Worm (Caenorhabditis elegans) whole organism, young adult: ENCODE results near the gene F28H6.6.

ENCODE experiments used
- B0261.1 ChIP-seq: sonication (generic microtip); optimal IDR thresholded peaks from 2 replicates; lab custom pipeline; 2016; ENCODE audit warnings: mild to moderate bottlenecking, missing genetic modification characterization, moderate library complexity, missing compliant biosample characterization
- B0336.3 ChIP-seq: fragments of 200-800 bp; sonication (Bioruptor generic); IDR thresholded peaks from 2 replicates; pipeline ENCODE4 v1.3.6; 2022; ENCODE audit warnings: missing genetic modification characterization, missing compliant biosample characterization
- F33H1.4 ChIP-seq: fragments of 200-800 bp; sonication (Bioruptor generic); IDR thresholded peaks from 2 replicates; pipeline ENCODE4 v1.3.6; 2022; ENCODE audit warnings: missing genetic modification reagents, missing genetic modification characterization, missing compliant biosample characterization
- F49E8.2 ChIP-seq: sonication (generic microtip); optimal IDR thresholded peaks from 3 replicates; lab custom pipeline; 2017; ENCODE audit warnings: missing genetic modification characterization, mild to moderate bottlenecking, missing compliant biosample characterization, antibody characterized with exemption, moderate library complexity; ENCODE audit not compliant: insufficient read depth
- F52B5.7 ChIP-seq: sonication (generic microtip); optimal IDR thresholded peaks from 2 replicates; lab custom pipeline; 2016; ENCODE audit warnings: mild to moderate bottlenecking, missing genetic modification characterization, missing compliant biosample characterization
- F57A8.1 ChIP-seq: fragments of 200-800 bp; sonication (Bioruptor generic); optimal IDR thresholded peaks from 2 replicates; lab custom pipeline; 2018; ENCODE audit warnings: mild to moderate bottlenecking, missing genetic modification characterization, moderate library complexity, missing compliant biosample characterization
- K12H6.12 ChIP-seq: fragments of 200-800 bp; sonication (Bioruptor generic); optimal IDR thresholded peaks from 2 replicates; lab custom pipeline; 2018; ENCODE audit warnings: mild to moderate bottlenecking, missing genetic modification characterization, missing compliant biosample characterization
- Y79H2A.3 ChIP-seq: fragments of 200-800 bp; sonication (Bioruptor generic); conservative IDR thresholded peaks from 2 replicates; pipeline ENCODE4 v1.3.6; 2022; ENCODE audit warnings: missing genetic modification reagents, missing genetic modification characterization, missing compliant biosample characterization
- Y95B8A.8 ChIP-seq: fragments of 200-800 bp; sonication (Bioruptor generic); IDR thresholded peaks from 2 replicates; pipeline ENCODE4 v1.3.6; 2022; ENCODE audit warnings: missing genetic modification reagents, missing genetic modification characterization, missing compliant biosample characterization
- ama-1 ChIP-seq, 3 experiments: fragments of 150-350 bp in 1 of 3; sonication (generic microtip) in 2 of 3; optimal IDR thresholded peaks; 2 replicates each; lab custom pipeline; 2014 to 2018; ENCODE audit warnings: missing biosample characterization in 2 of 3, missing genetic modification characterization in 2 of 3, missing genetic modification reagents in 2 of 3
- aptf-2 ChIP-seq: fragments of 200-800 bp; sonication (Bioruptor generic); conservative IDR thresholded peaks from 2 replicates; pipeline ENCODE4 v1.3.6; 2022; ENCODE audit warnings: missing genetic modification reagents, missing genetic modification characterization, missing compliant biosample characterization
- bed-2 ChIP-seq: fragments of 200-800 bp; sonication (Bioruptor generic); IDR thresholded peaks from 2 replicates; pipeline ENCODE4 v1.3.6; 2022; ENCODE audit warnings: missing genetic modification reagents, missing genetic modification characterization, missing compliant biosample characterization
- cebp-2 ChIP-seq: fragments of 200-800 bp; sonication (Bioruptor generic); IDR thresholded peaks from 2 replicates; pipeline ENCODE4 v1.3.6; 2022; ENCODE audit warnings: missing genetic modification characterization, missing compliant biosample characterization
- ceh-27 ChIP-seq: fragments of 200-800 bp; sonication (Bioruptor generic); optimal IDR thresholded peaks from 2 replicates; lab custom pipeline; 2018; ENCODE audit warnings: mild to moderate bottlenecking, missing genetic modification characterization, moderate library complexity, missing compliant biosample characterization
- ceh-58 ChIP-seq: fragments of 200-800 bp; sonication (Bioruptor generic); IDR thresholded peaks from 2 replicates; pipeline ENCODE4 v1.3.6; 2022; ENCODE audit warnings: missing genetic modification characterization, missing compliant biosample characterization
- chd-7 ChIP-seq: sonication (generic microtip); optimal IDR thresholded peaks from 2 replicates; lab custom pipeline; 2016; ENCODE audit warnings: mild to moderate bottlenecking, missing genetic modification characterization, moderate library complexity, missing compliant biosample characterization
- die-1 ChIP-seq: sonication (generic microtip); optimal IDR thresholded peaks from 2 replicates; lab custom pipeline; 2016; ENCODE audit warnings: missing genotype, mild to moderate bottlenecking, missing genetic modification characterization, missing compliant biosample characterization
- dox-1 ChIP-seq: fragments of 200-800 bp; sonication (Bioruptor generic); IDR thresholded peaks from 2 replicates; pipeline ENCODE4 v1.3.6; 2022; ENCODE audit warnings: missing genetic modification reagents, missing genetic modification characterization, missing compliant biosample characterization
- dpff-1 ChIP-seq: sonication (generic microtip); optimal IDR thresholded peaks from 2 replicates; lab custom pipeline; 2017; ENCODE audit warnings: mild to moderate bottlenecking, missing genetic modification characterization, missing compliant biosample characterization
- egl-18 ChIP-seq: fragments of 200-800 bp; sonication (Bioruptor generic); IDR thresholded peaks from 2 replicates; pipeline ENCODE4 v1.3.6; 2022; ENCODE audit warnings: missing genetic modification reagents, missing genetic modification characterization, missing compliant biosample characterization
- egl-44 ChIP-seq: fragments of 200-800 bp; sonication (Bioruptor generic); IDR thresholded peaks from 2 replicates; pipeline ENCODE4 v1.3.6; 2022; ENCODE audit warnings: missing genetic modification reagents, missing genetic modification characterization, missing compliant biosample characterization
- ekl-4 ChIP-seq: fragments of 200-800 bp; sonication (Bioruptor generic); IDR thresholded peaks from 2 replicates; pipeline ENCODE4 v1.3.6; 2022; ENCODE audit warnings: missing genetic modification reagents, missing genetic modification characterization, missing compliant biosample characterization
- hlh-26 ChIP-seq: fragments of 200-800 bp; sonication (Bioruptor generic); conservative IDR thresholded peaks from 2 replicates; pipeline ENCODE4 v1.3.6; 2022; ENCODE audit warnings: missing genetic modification reagents, missing genetic modification characterization, missing compliant biosample characterization
- hsf-1 ChIP-seq: fragments of 200-800 bp; sonication (Bioruptor generic); IDR thresholded peaks from 2 replicates; pipeline ENCODE4 v1.3.6; 2022; ENCODE audit warnings: missing genetic modification reagents, missing genetic modification characterization, missing compliant biosample characterization
- let-526 ChIP-seq: fragments of 200-800 bp; sonication (Bioruptor generic); IDR thresholded peaks from 2 replicates; pipeline ENCODE4 v1.3.6; 2022; ENCODE audit warnings: missing genetic modification reagents, missing genetic modification characterization, missing compliant biosample characterization
- lin-40 ChIP-seq: sonication (generic microtip); optimal IDR thresholded peaks from 2 replicates; lab custom pipeline; 2016; ENCODE audit warnings: missing genetic modification characterization, mild to moderate bottlenecking, missing compliant biosample characterization, missing genotype, missing genetic modification reagents
- lir-1 ChIP-seq: fragments of 200-800 bp; sonication (Bioruptor generic); conservative IDR thresholded peaks from 2 replicates; pipeline ENCODE4 v1.3.6; 2022; ENCODE audit warnings: missing genetic modification reagents, missing genetic modification characterization, missing compliant biosample characterization
- lsl-1 ChIP-seq: fragments of 200-800 bp; sonication (Bioruptor generic); optimal IDR thresholded peaks from 2 replicates; lab custom pipeline; 2018; ENCODE audit warnings: mild to moderate bottlenecking, missing genetic modification characterization, moderate library complexity, missing compliant biosample characterization
- madf-10 ChIP-seq: sonication (generic microtip); optimal IDR thresholded peaks from 2 replicates; lab custom pipeline; 2016; ENCODE audit warnings: mild to moderate bottlenecking, missing genetic modification characterization, missing compliant biosample characterization
- madf-6 ChIP-seq: fragments of 200-800 bp; sonication (Bioruptor generic); IDR thresholded peaks from 2 replicates; pipeline ENCODE4 v1.3.6; 2022; ENCODE audit warnings: missing genetic modification reagents, missing genetic modification characterization, missing compliant biosample characterization
- madf-8 ChIP-seq: fragments of 200-800 bp; sonication (Bioruptor generic); conservative IDR thresholded peaks from 2 replicates; pipeline ENCODE4 v1.3.6; 2022; ENCODE audit warnings: missing genetic modification reagents, missing genetic modification characterization, missing compliant biosample characterization
- mcd-1 ChIP-seq: fragments of 200-800 bp; sonication (Bioruptor generic); IDR thresholded peaks from 2 replicates; pipeline ENCODE4 v1.3.6; 2022; ENCODE audit warnings: missing genetic modification reagents, missing genetic modification characterization, missing compliant biosample characterization
- mel-28 ChIP-seq: sonication (generic microtip); optimal IDR thresholded peaks from 2 replicates; lab custom pipeline; 2016; ENCODE audit warnings: borderline replicate concordance, mild to moderate bottlenecking, missing genetic modification characterization, missing compliant biosample characterization
- mes-4 ChIP-seq: sonication (generic microtip); optimal IDR thresholded peaks from 2 replicates; lab custom pipeline; 2016; ENCODE audit warnings: missing genotype, missing genetic modification characterization, missing compliant biosample characterization
- nfya-1 ChIP-seq: sonication (generic microtip); optimal IDR thresholded peaks from 2 replicates; lab custom pipeline; 2017; ENCODE audit warnings: antibody characterized with exemption, missing compliant biosample characterization, missing genetic modification characterization, borderline replicate concordance; ENCODE audit not compliant: insufficient read depth
- nhr-120 ChIP-seq: fragments of 200-800 bp; sonication (Bioruptor generic); IDR thresholded peaks from 2 replicates; pipeline ENCODE4 v1.3.6; 2022; ENCODE audit warnings: missing genetic modification characterization, missing compliant biosample characterization
- pha-4 ChIP-seq: fragments of 150-350 bp; sonication (generic microtip); optimal IDR thresholded peaks from 2 replicates; lab custom pipeline; 2014; ENCODE audit warnings: missing biosample characterization, missing genetic modification reagents, missing genetic modification characterization
- rec-8 ChIP-seq, 2 experiments: sonication (generic microtip); optimal IDR thresholded peaks; 2 replicates each; lab custom pipeline; 2016; ENCODE audit warnings: mild to moderate bottlenecking in 2 of 2, missing genetic modification characterization in 2 of 2, missing genetic modification reagents in 2 of 2, missing genotype in 2 of 2, missing biosample characterization in 1 of 2, missing compliant biosample characterization in 1 of 2, moderate library complexity in 1 of 2
- repo-1 ChIP-seq: sonication (generic microtip); optimal IDR thresholded peaks from 2 replicates; lab custom pipeline; 2017; ENCODE audit warnings: mild to moderate bottlenecking, missing genetic modification characterization, missing compliant biosample characterization
- snpc-4 ChIP-seq, 5 experiments: fragments of 150-350 bp in 1 of 5; sonication (generic microtip) in 4 of 5; optimal IDR thresholded peaks; 2 replicates each; lab custom pipeline; 2014 to 2018; ENCODE audit warnings: missing genetic modification characterization in 5 of 5, missing biosample characterization in 3 of 5, antibody characterized with exemption in 2 of 5, mild to moderate bottlenecking in 2 of 5, missing compliant biosample characterization in 2 of 5, missing genotype in 2 of 5, moderate library complexity in 2 of 5, missing genetic modification reagents in 1 of 5
- unc-62 ChIP-seq: fragments of 150-350 bp; optimal IDR thresholded peaks from 2 replicates; lab custom pipeline; 2014; ENCODE audit warnings: missing biosample characterization, missing genetic modification reagents, missing genetic modification characterization
- ztf-22 ChIP-seq: fragments of 200-800 bp; sonication (Bioruptor generic); optimal IDR thresholded peaks from 2 replicates; lab custom pipeline; 2018; ENCODE audit warnings: mild to moderate bottlenecking, missing genetic modification characterization, moderate library complexity, missing compliant biosample characterization
- ztf-26 ChIP-seq: sonication (generic microtip); optimal IDR thresholded peaks from 2 replicates; lab custom pipeline; 2017; ENCODE audit warnings: missing genetic modification characterization, missing compliant biosample characterization

F28H6.6 gene

DNA sequence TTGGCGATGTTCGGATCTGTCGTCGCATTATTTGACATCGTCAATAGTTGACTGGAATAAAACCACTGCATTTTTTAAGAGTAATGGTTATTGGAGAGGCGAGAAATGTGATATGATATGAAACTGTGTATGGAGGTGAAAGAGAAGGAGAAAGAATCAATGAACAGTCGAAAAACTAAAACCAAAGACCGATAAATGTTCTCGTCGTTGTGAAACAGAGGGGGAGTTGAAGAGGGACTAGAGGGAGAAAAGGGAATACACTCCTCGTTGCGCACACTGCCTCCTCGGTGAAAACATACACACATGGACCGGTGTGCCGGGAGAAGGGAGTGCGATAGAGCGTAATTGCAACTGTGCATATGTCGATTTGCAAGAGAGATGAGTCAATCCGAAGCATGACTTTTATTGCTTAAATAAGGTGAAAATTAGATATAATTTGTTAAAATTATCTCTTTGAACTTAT is 43.9 kb upstream of the F28H6.6 start, which contains the start of gene sym-4 (continued):
- no peak for TF ChIP-seq ama-1 (optimal IDR thresholded peaks at IDR 0.05; lab: Kevin White, UChicago)
- no peak for TF ChIP-seq ama-1 (GFP tag; optimal IDR thresholded peaks at IDR 0.05; lab: Kevin White, UChicago)
- peak; percentile 77 for TF ChIP-seq chd-7 (tag; lab: Kevin White, UChicago)
- TF ChIP-seq hsf-1 (GFP tag; lab: Robert Waterston, UW) = no peak
- TF ChIP-seq B0261.1 = peak; percentile 30
- peak; percentile 74 for TF ChIP-seq lir-1
- TF ChIP-seq ceh-27 (GFP tag; lab: Kevin White, UChicago) = peak; percentile 86
- peak; percentile 68 for TF ChIP-seq pha-4 (tag; lab: Kevin White, UChicago)
- peak; percentile 87 for TF ChIP-seq madf-10
- peak; percentile 54 for TF ChIP-seq repo-1 (tag; lab: Kevin White, UChicago)
- no peak for TF ChIP-seq hlh-26 (GFP tag; lab: Robert Waterston, UW)
- TF ChIP-seq madf-8 (GFP tag; lab: Robert Waterston, UW) = no peak
- TF ChIP-seq F57A8.1 (GFP tag; lab: Kevin White, UChicago) = no peak
- peak; percentile 83; the same call in 1 of the 2 replicates for TF ChIP-seq let-526 (GFP tag; lab: Robert Waterston, UW)
- no peak for TF ChIP-seq madf-6 (GFP tag; lab: Robert Waterston, UW)
- TF ChIP-seq ztf-26 (tag; lab: Kevin White, UChicago) = peak; percentile 89
- TF ChIP-seq aptf-2 (GFP tag; lab: Robert Waterston, UW) = no peak
- no peak for TF ChIP-seq nhr-120
- peak; percentile 97 for TF ChIP-seq mcd-1 (GFP tag; lab: Robert Waterston, UW)
- peak; percentile 92 for TF ChIP-seq ekl-4
- peak; percentile 79 for TF ChIP-seq ztf-22
- peak; percentile 85 for TF ChIP-seq K12H6.12
- TF ChIP-seq rec-8 (tag; optimal IDR thresholded peaks at IDR 0.05; lab: Kevin White, UChicago) = no peak
- no peak for TF ChIP-seq mel-28 (tag; lab: Kevin White, UChicago)
- no peak for TF ChIP-seq F49E8.2
- TF ChIP-seq dpff-1 = no peak

DNA sequence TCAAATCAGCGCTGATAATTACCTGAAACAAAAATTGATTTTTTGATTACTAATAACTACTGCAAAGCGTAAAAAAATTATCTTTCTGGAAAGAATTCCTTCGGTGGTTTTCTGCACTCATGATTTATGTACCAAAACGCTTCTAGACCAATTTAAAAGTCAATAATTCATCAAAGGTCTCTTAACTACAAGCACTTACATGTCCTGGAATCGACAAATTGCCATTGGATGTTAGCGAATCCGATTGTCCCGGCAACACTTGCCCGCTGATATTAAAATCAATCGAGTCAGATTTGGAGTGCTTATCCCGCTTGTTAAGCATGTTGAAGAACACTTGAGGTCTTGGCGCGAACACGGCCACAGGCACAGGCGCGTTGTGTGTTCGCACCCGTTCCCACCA is 39.5 kb upstream of the F28H6.6 start:
- TF ChIP-seq mes-4 (tag; lab: Kevin White, UChicago) (no peak), Y79H2A.3 (no peak), aptf-2 (GFP tag; lab: Robert Waterston, UW) (no peak), cebp-2 (GFP tag; lab: Robert Waterston, UW) (0 out of 2 replicates have a peak, but pooled peaks have one; percentile 44), die-1 (tag; lab: Kevin White, UChicago) (no peak), repo-1 (tag; lab: Kevin White, UChicago) (no peak)

DNA sequence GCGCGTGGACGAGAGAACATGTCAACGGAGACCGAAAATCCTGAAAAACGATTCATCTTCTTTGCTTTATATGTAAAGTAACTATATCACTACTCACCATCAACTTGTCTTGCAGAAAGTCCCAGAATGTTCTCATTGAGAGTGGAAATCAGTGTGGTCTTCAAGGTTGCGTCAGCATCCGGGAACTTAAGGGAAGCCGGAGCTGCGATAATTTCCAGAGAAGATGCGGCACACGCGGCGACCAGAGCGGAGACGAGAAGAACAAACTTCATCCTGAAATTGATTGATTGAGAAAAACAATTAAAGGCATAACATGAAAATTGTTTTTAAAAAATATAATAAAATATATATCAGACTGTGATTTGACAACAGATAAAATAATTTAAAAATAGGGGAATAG is 38.6 kb upstream of the F28H6.6 start, which contains the start of gene vha-20:
Gene vha-20 (minus strand): TSS at position 273 of the 400 bp plus-strand sequence.
- TF ChIP-seq cebp-2 (GFP tag; lab: Robert Waterston, UW) (no peak), nfya-1 (tag; lab: Kevin White, UChicago) (no peak), ama-1 (optimal IDR thresholded peaks at IDR 0.05; lab: Kevin White, UChicago) (no peak), ama-1 (GFP tag; optimal IDR thresholded peaks at IDR 0.05; lab: Kevin White, UChicago) (no peak), B0336.3 (GFP tag; lab: Robert Waterston, UW) (peak; percentile 35; the same call in 1 of the 2 replicates), F52B5.7 (tag; lab: Kevin White, UChicago) (peak; percentile 13), lin-40 (no peak), let-526 (GFP tag; lab: Robert Waterston, UW) (no peak), K12H6.12 (no peak), hlh-26 (GFP tag; lab: Robert Waterston, UW) (no peak), nhr-120 (no peak), unc-62 (no peak), lsl-1 (GFP tag; lab: Kevin White, UChicago) (no peak), ztf-26 (tag; lab: Kevin White, UChicago) (no peak), hsf-1 (GFP tag; lab: Robert Waterston, UW) (no peak), snpc-4 (GFP tag; optimal IDR thresholded peaks at IDR 0.05; lab: Kevin White, UChicago) (no peak), snpc-4 (tag; optimal IDR thresholded peaks at IDR 0.05; lab: Kevin White, UChicago) (peak in 1 of 4 experiments; percentile 8), Y95B8A.8 (GFP tag; lab: Robert Waterston, UW) (0 out of 2 replicates have a peak, but pooled peaks have one; percentile 6), bed-2 (GFP tag; lab: Robert Waterston, UW) (no peak), dox-1 (GFP tag; lab: Robert Waterston, UW) (no peak), egl-44 (GFP tag; lab: Robert Waterston, UW) (0 out of 2 replicates have a peak, but pooled peaks have one; percentile 19), F49E8.2 (no peak), ceh-58 (GFP tag; lab: Robert Waterston, UW) (no peak), chd-7 (tag; lab: Kevin White, UChicago) (peak; percentile 55), egl-18 (GFP tag; lab: Robert Waterston, UW) (no peak), F33H1.4 (GFP tag; lab: Robert Waterston, UW) (no peak)
